Fruit fly (Drosophila melanogaster): ENCODE measurements around the gene NijA.

Gene NijA

dm6 chr3L:10678545-10679067, 18.1 kb downstream of the NijA start (continued):
- TF ChIP-seq Sry-β (GFP tag; optimal IDR thresholded peaks at IDR 0.05) (peak; percentile 61), Aef1 (GFP tag; IDR thresholded peaks at IDR 0.05) (peak; percentile 90), CG12236 (GFP tag; optimal IDR thresholded peaks at IDR 0.05) (peak; percentile 67), CG10267 (tag; optimal IDR thresholded peaks at IDR 0.05) (peak; percentile 92), CG10274 (GFP tag; optimal IDR thresholded peaks at IDR 0.05) (peak; percentile 84), Adf1 (GFP tag; IDR thresholded peaks at IDR 0.05) (peak; percentile 98), Sry-δ (GFP tag; optimal IDR thresholded peaks at IDR 0.05) (peak; percentile 46), unc-4 (GFP tag; IDR thresholded peaks at IDR 0.05; ENCODE audit: partially characterized antibody) (no peak), CG16779 (GFP tag; IDR thresholded peaks at IDR 0.05) (peak; percentile 55; the same call in 1 of the 2 replicates), Dbx (GFP tag; IDR thresholded peaks at IDR 0.05) (peak; percentile 91), otp (GFP tag; IDR thresholded peaks at IDR 0.05) (peak; percentile 76), Camta (GFP tag; optimal IDR thresholded peaks at IDR 0.05) (peak; percentile 87), CG34376 (GFP tag; optimal IDR thresholded peaks at IDR 0.05) (peak; percentile 92), CG12942 (GFP tag; optimal IDR thresholded peaks at IDR 0.05) (peak; percentile 80), CG3163 (GFP tag; optimal IDR thresholded peaks at IDR 0.05) (peak; percentile 63), eyg (GFP tag; optimal IDR thresholded peaks at IDR 0.05) (peak; percentile 76), wor (GFP tag; IDR thresholded peaks at IDR 0.05) (peak; percentile 88), Med (GFP tag) (peak; percentile 95), Six4 (GFP tag; optimal IDR thresholded peaks at IDR 0.05) (peak; percentile 90), Lpt (GFP tag; optimal IDR thresholded peaks at IDR 0.05) (no peak), pnt (GFP tag; optimal IDR thresholded peaks at IDR 0.05) (peak; percentile 91), CG13296 (GFP tag; optimal IDR thresholded peaks at IDR 0.05) (peak; percentile 96), Oaz (GFP tag; IDR thresholded peaks at IDR 0.05) (peak; percentile 91), gt (GFP tag; IDR thresholded peaks at IDR 0.05) (no peak; the same call in 1 of the 2 replicates), CG8765 (GFP tag; IDR thresholded peaks at IDR 0.05) (peak; percentile 81), Nf-YB (GFP tag; optimal IDR thresholded peaks at IDR 0.05) (peak; percentile 85), Ravus (GFP tag; IDR thresholded peaks at IDR 0.05) (peak; percentile 83), ems (GFP tag; optimal IDR thresholded peaks at IDR 0.05) (peak; percentile 89), CG31441 (GFP tag; IDR thresholded peaks at IDR 0.05) (peak; percentile 90), vfl (GFP tag; optimal IDR thresholded peaks at IDR 0.05) (peak; percentile 77), HLHmδ (GFP tag; optimal IDR thresholded peaks at IDR 0.05) (no peak), ro (GFP tag; IDR thresholded peaks at IDR 0.05) (peak; percentile 93; the same call in 1 of the 2 replicates), ara (GFP tag; IDR thresholded peaks at IDR 0.05) (peak; percentile 92), ap (GFP tag; IDR thresholded peaks at IDR 0.05) (peak; percentile 93), Blimp-1 (GFP tag; optimal IDR thresholded peaks at IDR 0.05) (peak; percentile 90), mirr (GFP tag; optimal IDR thresholded peaks at IDR 0.05) (peak; percentile 83), CG7963 (GFP tag; IDR thresholded peaks at IDR 0.05; ENCODE audit: partially characterized antibody) (no peak), ac (GFP tag; optimal IDR thresholded peaks at IDR 0.05) (peak; percentile 71), CG1832 (GFP tag; optimal IDR thresholded peaks at IDR 0.05) (no peak), Xrp1 (GFP tag; IDR thresholded peaks at IDR 0.05) (peak; percentile 97), Sox100B (GFP tag; optimal IDR thresholded peaks at IDR 0.05) (peak; percentile 98), NC2α (GFP tag; optimal IDR thresholded peaks at IDR 0.05) (peak; percentile 88), CG6854 (GFP tag; optimal IDR thresholded peaks at IDR 0.05) (peak; percentile 94), mam (GFP tag; optimal IDR thresholded peaks at IDR 0.05) (peak; percentile 88), CG14014 (GFP tag; IDR thresholded peaks at IDR 0.05) (peak; percentile 92), nau (GFP tag; optimal IDR thresholded peaks at IDR 0.05) (peak; percentile 95), cg (GFP tag; optimal IDR thresholded peaks at IDR 0.05) (peak; percentile 90), CG13624 (GFP tag; optimal IDR thresholded peaks at IDR 0.05) (peak; percentile 91), Hr39 (optimal IDR thresholded peaks at IDR 0.05) (no peak), corto (GFP tag; optimal IDR thresholded peaks at IDR 0.05) (no peak), Eip74EF (GFP tag; optimal IDR thresholded peaks at IDR 0.05) (peak in 1 of 2 experiments; percentile 97)
